In genomic region chrX:8381651-8382050, ce11 we compare ENCODE assay signal across 6 worm cellular contexts.
TF ChIP-seq lines count a peak whose summit lies in the region.

No protein-coding gene starts in this region.

TF ChIP-seq in whole organism, L1 larva, 84 proteins besides CTCF, POLR2A, EP300 and RAD21 (continues in another document):
- TF ChIP-seq elt-2 (tag; optimal IDR thresholded peaks at IDR 0.05; lab: Kevin White, UChicago) (no peak), tbx-2 (tag; optimal IDR thresholded peaks at IDR 0.05; lab: Kevin White, UChicago) (no peak), nhr-20 (tag; optimal IDR thresholded peaks at IDR 0.05; lab: Kevin White, UChicago) (peak; percentile 22), nhr-71 (tag; optimal IDR thresholded peaks at IDR 0.05; lab: Kevin White, UChicago) (peak; percentile 36), hpl-2 (GFP tag; optimal IDR thresholded peaks at IDR 0.05; lab: Kevin White, UChicago) (no peak), mab-9 (GFP tag; IDR thresholded peaks at IDR 0.05; lab: Robert Waterston, UW) (no peak), ama-1 (optimal IDR thresholded peaks at IDR 0.05; lab: Kevin White, UChicago) (no peak), snu-23 (GFP tag; optimal IDR thresholded peaks at IDR 0.05; lab: Kevin White, UChicago) (peak; percentile 46), C16A3.4 (tag; optimal IDR thresholded peaks at IDR 0.05; lab: Kevin White, UChicago) (no peak), ces-1 (GFP tag; optimal IDR thresholded peaks at IDR 0.05; lab: Kevin White, UChicago) (no peak), sup-37 (GFP tag; optimal IDR thresholded peaks at IDR 0.05; lab: Kevin White, UChicago) (no peak), ceh-8 (GFP tag; optimal IDR thresholded peaks at IDR 0.05; lab: Kevin White, UChicago) (no peak), isw-1 (GFP tag; IDR thresholded peaks at IDR 0.05; lab: Robert Waterston, UW) (no peak), nhr-11 (tag; optimal IDR thresholded peaks at IDR 0.05; lab: Kevin White, UChicago) (no peak), C34B4.2 (tag; optimal IDR thresholded peaks at IDR 0.05; lab: Kevin White, UChicago) (no peak), swsn-7 (tag; optimal IDR thresholded peaks at IDR 0.05; lab: Kevin White, UChicago) (no peak)

TF ChIP-seq in whole organism, L2 larva, 48 proteins besides CTCF, POLR2A, EP300 and RAD21:
- TF ChIP-seq ceh-82 (tag; optimal IDR thresholded peaks at IDR 0.05; lab: Kevin White, UChicago): no peak
- TF ChIP-seq nhr-129 (tag; optimal IDR thresholded peaks at IDR 0.05; lab: Kevin White, UChicago): peak; percentile 49
- no peak for TF ChIP-seq ZK546.5 (tag; optimal IDR thresholded peaks at IDR 0.05; lab: Kevin White, UChicago)
- no peak for TF ChIP-seq lin-13 (GFP tag; optimal IDR thresholded peaks at IDR 0.05; lab: Kevin White, UChicago)
- no peak for TF ChIP-seq mdl-1 (tag; optimal IDR thresholded peaks at IDR 0.05; lab: Kevin White, UChicago)
- no peak for TF ChIP-seq gmeb-1 (tag; optimal IDR thresholded peaks at IDR 0.05; lab: Kevin White, UChicago)
- peak; percentile 40 for TF ChIP-seq sma-9 (GFP tag; optimal IDR thresholded peaks at IDR 0.05; lab: Kevin White, UChicago)
- TF ChIP-seq sma-9 (tag; optimal IDR thresholded peaks at IDR 0.05; lab: Kevin White, UChicago): no peak
- TF ChIP-seq nhr-23 (tag; optimal IDR thresholded peaks at IDR 0.05; lab: Kevin White, UChicago): no peak
- TF ChIP-seq alr-1 (tag; optimal IDR thresholded peaks at IDR 0.05; lab: Kevin White, UChicago): no peak
- TF ChIP-seq crh-2 (tag; optimal IDR thresholded peaks at IDR 0.05; lab: Kevin White, UChicago): peak; percentile 54
- TF ChIP-seq ceh-16 (tag; optimal IDR thresholded peaks at IDR 0.05; lab: Kevin White, UChicago): no peak
- peak; percentile 4 for TF ChIP-seq fos-1 (tag; optimal IDR thresholded peaks at IDR 0.05; lab: Kevin White, UChicago)
- no peak for TF ChIP-seq lsy-2 (tag; optimal IDR thresholded peaks at IDR 0.05; lab: Kevin White, UChicago)
TF ChIP-seq in whole organism, L2 larva: peak in this region for 4.

TF ChIP-seq in whole organism, L3 larva, 47 proteins besides CTCF, POLR2A, EP300 and RAD21:
- TF ChIP-seq nhr-67 (tag; optimal IDR thresholded peaks at IDR 0.05; lab: Kevin White, UChicago): no peak
- TF ChIP-seq lsy-12 (tag; optimal IDR thresholded peaks at IDR 0.05; lab: Kevin White, UChicago): peak; percentile 42
- peak; percentile 22 for TF ChIP-seq elt-2 (tag; optimal IDR thresholded peaks at IDR 0.05; lab: Kevin White, UChicago)
- peak; percentile 1 for TF ChIP-seq lin-39 (tag; optimal IDR thresholded peaks at IDR 0.05; lab: Kevin White, UChicago)
TF ChIP-seq in whole organism, L3 larva: peak in this region for 3.

TF ChIP-seq in whole organism, L4 larva, 104 proteins besides CTCF, POLR2A, EP300 and RAD21 (continues in another document):
- peak; percentile 43; the same call in 1 of the 2 replicates for TF ChIP-seq nhr-41 (GFP tag; IDR thresholded peaks at IDR 0.05; lab: Robert Waterston, UW)
- TF ChIP-seq ceh-20 (GFP tag; IDR thresholded peaks at IDR 0.05; lab: Robert Waterston, UW): 0 out of 2 replicates have a peak, but pooled peaks have one; percentile 10
- peak; percentile 3 for TF ChIP-seq dve-1 (tag; optimal IDR thresholded peaks at IDR 0.05; lab: Kevin White, UChicago; ENCODE audit: insufficient read depth)
- 0 out of 2 replicates have a peak, but pooled peaks have one; percentile 24 for TF ChIP-seq zfp-3 (GFP tag; conservative IDR thresholded peaks at IDR 0.05; lab: Robert Waterston, UW)
- TF ChIP-seq nhr-25 (tag; optimal IDR thresholded peaks at IDR 0.05; lab: Kevin White, UChicago; ENCODE audit: borderline replicate concordance, insufficient read depth): no peak
- TF ChIP-seq madf-5 (GFP tag; IDR thresholded peaks at IDR 0.05; lab: Robert Waterston, UW): peak; percentile 70 to 78; a peak in 3 of 4 replicates
- TF ChIP-seq zip-11 (GFP tag; IDR thresholded peaks at IDR 0.05; lab: Robert Waterston, UW): no peak
- peak; percentile 27 for TF ChIP-seq aha-1 (tag; lab: Kevin White, UChicago)
- no peak for TF ChIP-seq nhr-6 (tag; optimal IDR thresholded peaks at IDR 0.05; lab: Kevin White, UChicago)
- TF ChIP-seq dmd-9 (GFP tag; IDR thresholded peaks at IDR 0.05; lab: Robert Waterston, UW): no peak
- TF ChIP-seq daf-8 (GFP tag; IDR thresholded peaks at IDR 0.05; lab: Robert Waterston, UW): no peak
- no peak for TF ChIP-seq egl-27 (tag; optimal IDR thresholded peaks at IDR 0.05; lab: Kevin White, UChicago)
- peak; percentile 2 to 49 for TF ChIP-seq daf-16 (GFP tag; optimal IDR thresholded peaks at IDR 0.05; lab: Kevin White, UChicago)
- TF ChIP-seq daf-16 (tag; optimal IDR thresholded peaks at IDR 0.05; lab: Kevin White, UChicago): peak; percentile 53
- TF ChIP-seq Y75B8A.6 (GFP tag; IDR thresholded peaks at IDR 0.05; lab: Robert Waterston, UW): no peak
- TF ChIP-seq lin-1 (GFP tag; IDR thresholded peaks at IDR 0.05; lab: Robert Waterston, UW): peak; percentile 47; the same call in 1 of the 2 replicates
- peak; percentile 74; the same call in 1 of the 2 replicates for TF ChIP-seq pha-4 (GFP tag; IDR thresholded peaks at IDR 0.05; lab: Robert Waterston, UW)
- TF ChIP-seq pha-4 (tag; optimal IDR thresholded peaks at IDR 0.05; lab: Kevin White, UChicago): no peak
- TF ChIP-seq mdt-29 (GFP tag; IDR thresholded peaks at IDR 0.05; lab: Robert Waterston, UW): no peak
- no peak for TF ChIP-seq spr-1 (tag; optimal IDR thresholded peaks at IDR 0.05; lab: Kevin White, UChicago)

TF ChIP-seq in whole organism, midembryonic, 9 proteins besides CTCF, POLR2A, EP300 and RAD21:
- TF ChIP-seq ztf-29 (GFP tag; IDR thresholded peaks at IDR 0.05; lab: Robert Waterston, UW): no peak; the same call in 1 of the 2 replicates
- no peak for TF ChIP-seq med-1 (GFP tag; optimal IDR thresholded peaks at IDR 0.05; lab: Kevin White, UChicago; ENCODE audit: insufficient read depth)
- 0 out of 2 replicates have a peak, but pooled peaks have one; percentile 50 for TF ChIP-seq ztf-23 (GFP tag; IDR thresholded peaks at IDR 0.05; lab: Robert Waterston, UW)
- TF ChIP-seq klf-2 (GFP tag; conservative IDR thresholded peaks at IDR 0.05; lab: Robert Waterston, UW): no peak

TF ChIP-seq in whole organism, young adult, 124 proteins besides CTCF, POLR2A, EP300 and RAD21 (continues in another document):
- TF ChIP-seq ceh-100 (GFP tag; IDR thresholded peaks at IDR 0.05; lab: Robert Waterston, UW) (peak; percentile 45; the same call in 1 of the 2 replicates), cebp-1 (GFP tag; IDR thresholded peaks at IDR 0.05; lab: Robert Waterston, UW) (no peak), cebp-1 (tag; optimal IDR thresholded peaks at IDR 0.05; lab: Kevin White, UChicago) (peak; percentile 45), C17E4.6 (GFP tag; IDR thresholded peaks at IDR 0.05; lab: Robert Waterston, UW) (no peak), hmg-1.2 (GFP tag; IDR thresholded peaks at IDR 0.05; lab: Robert Waterston, UW) (peak; percentile 65), F57A8.1 (GFP tag; optimal IDR thresholded peaks at IDR 0.05; lab: Kevin White, UChicago) (no peak), T26A5.8 (tag; optimal IDR thresholded peaks at IDR 0.05; lab: Kevin White, UChicago) (no peak), Y95B8A.8 (GFP tag; IDR thresholded peaks at IDR 0.05; lab: Robert Waterston, UW) (no peak), hmg-20 (GFP tag; IDR thresholded peaks at IDR 0.05; lab: Robert Waterston, UW) (0 out of 2 replicates have a peak, but pooled peaks have one; percentile 13), sea-2 (GFP tag; IDR thresholded peaks at IDR 0.05; lab: Robert Waterston, UW) (no peak), unc-130 (GFP tag; optimal IDR thresholded peaks at IDR 0.05; lab: Kevin White, UChicago) (no peak), rec-8 (tag; optimal IDR thresholded peaks at IDR 0.05; lab: Kevin White, UChicago) (peak; percentile 24 to 59), nhr-179 (tag; optimal IDR thresholded peaks at IDR 0.05; lab: Kevin White, UChicago) (no peak), nhr-90 (tag; optimal IDR thresholded peaks at IDR 0.05; lab: Kevin White, UChicago) (peak; percentile 80), ztf-18 (tag; optimal IDR thresholded peaks at IDR 0.05; lab: Kevin White, UChicago) (peak; percentile 46), bed-1 (GFP tag; IDR thresholded peaks at IDR 0.05; lab: Robert Waterston, UW) (no peak), hlh-26 (GFP tag; conservative IDR thresholded peaks at IDR 0.05; lab: Robert Waterston, UW) (no peak), aptf-3 (GFP tag; IDR thresholded peaks at IDR 0.05; lab: Robert Waterston, UW) (no peak), snpc-1.1 (tag; optimal IDR thresholded peaks at IDR 0.05; lab: Kevin White, UChicago; ENCODE audit: insufficient read depth) (no peak), K12H6.12 (tag; optimal IDR thresholded peaks at IDR 0.05; lab: Kevin White, UChicago) (no peak), F22D6.2 (tag; optimal IDR thresholded peaks at IDR 0.05; lab: Kevin White, UChicago) (no peak), gei-17 (GFP tag; optimal IDR thresholded peaks at IDR 0.05; lab: Kevin White, UChicago) (no peak), F55B11.4 (tag; optimal IDR thresholded peaks at IDR 0.05; lab: Kevin White, UChicago; ENCODE audit: borderline replicate concordance, insufficient read depth) (no peak), Y53F4B.3 (GFP tag; IDR thresholded peaks at IDR 0.05; lab: Robert Waterston, UW) (no peak), F52B5.7 (tag; optimal IDR thresholded peaks at IDR 0.05; lab: Kevin White, UChicago) (no peak), B0035.1 (tag; optimal IDR thresholded peaks at IDR 0.05; lab: Kevin White, UChicago) (no peak), ZK185.1 (tag; optimal IDR thresholded peaks at IDR 0.05; lab: Kevin White, UChicago; ENCODE audit: poor library complexity, severe bottlenecking) (peak; percentile 64), ceh-79 (tag; optimal IDR thresholded peaks at IDR 0.05; lab: Kevin White, UChicago) (no peak), ceh-58 (GFP tag; IDR thresholded peaks at IDR 0.05; lab: Robert Waterston, UW) (no peak), B0336.3 (GFP tag; IDR thresholded peaks at IDR 0.05; lab: Robert Waterston, UW) (no peak), let-526 (GFP tag; IDR thresholded peaks at IDR 0.05; lab: Robert Waterston, UW) (no peak), ztf-25 (GFP tag; IDR thresholded peaks at IDR 0.05; lab: Robert Waterston, UW) (no peak), F39B2.1 (GFP tag; IDR thresholded peaks at IDR 0.05; lab: Robert Waterston, UW) (0 out of 2 replicates have a peak, but pooled peaks have one; percentile 30), Y56A3A.18 (GFP tag; IDR thresholded peaks at IDR 0.05; lab: Robert Waterston, UW) (0 out of 2 replicates have a peak, but pooled peaks have one; percentile 53), nfya-1 (tag; optimal IDR thresholded peaks at IDR 0.05; lab: Kevin White, UChicago; ENCODE audit: borderline replicate concordance, insufficient read depth) (no peak), F37B4.10 (GFP tag; IDR thresholded peaks at IDR 0.05; lab: Robert Waterston, UW) (no peak), sdz-38 (tag; optimal IDR thresholded peaks at IDR 0.05; lab: Kevin White, UChicago) (no peak), chd-7 (tag; optimal IDR thresholded peaks at IDR 0.05; lab: Kevin White, UChicago) (no peak)
